Worm (Caenorhabditis elegans) whole organism, L1 larva: ENCODE measurements around the gene Y57A10A.4.

Source experiments
- ama-1 ChIP-seq: fragments of 150-350 bp; optimal IDR thresholded peaks from 2 replicates; lab custom pipeline; 2014
- lin-13 ChIP-seq: fragments of 150-350 bp; optimal IDR thresholded peaks from 2 replicates; lab custom pipeline; 2014; ENCODE audit warnings: missing biosample characterization, missing genetic modification reagents, missing genetic modification characterization
- snpc-4 ChIP-seq: fragments of 150-350 bp; optimal IDR thresholded peaks from 2 replicates; lab custom pipeline; 2014; ENCODE audit warnings: missing biosample characterization, missing genetic modification characterization
- tbx-2 ChIP-seq: sonication (generic microtip); optimal IDR thresholded peaks from 2 replicates; lab custom pipeline; 2016; ENCODE audit warnings: missing genetic modification characterization, missing compliant biosample characterization
- unc-62 ChIP-seq: fragments of 150-350 bp; optimal IDR thresholded peaks from 2 replicates; lab custom pipeline; 2014; ENCODE audit warnings: missing biosample characterization, missing genetic modification reagents, missing genetic modification characterization
- ztf-4 ChIP-seq: fragments of 150-350 bp; optimal IDR thresholded peaks from 2 replicates; lab custom pipeline; 2014; ENCODE audit warnings: missing biosample characterization, missing genetic modification characterization

ce11 chrII:12108843-12109242 is 42.9 kb upstream of the Y57A10A.4 start:
- no peak for TF ChIP-seq snpc-4
- TF ChIP-seq unc-62 (GFP tag; lab: Kevin White, UChicago) = no peak
- no peak for TF ChIP-seq ztf-4 (tag; lab: Kevin White, UChicago)
- TF ChIP-seq lin-13 (GFP tag; lab: Kevin White, UChicago) = no peak
- no peak for TF ChIP-seq ama-1 (lab: Kevin White, UChicago)
- TF ChIP-seq tbx-2 (tag; lab: Kevin White, UChicago) = no peak
